Worm (Caenorhabditis elegans): ENCODE results near the gene F57H12.6.

DNA sequence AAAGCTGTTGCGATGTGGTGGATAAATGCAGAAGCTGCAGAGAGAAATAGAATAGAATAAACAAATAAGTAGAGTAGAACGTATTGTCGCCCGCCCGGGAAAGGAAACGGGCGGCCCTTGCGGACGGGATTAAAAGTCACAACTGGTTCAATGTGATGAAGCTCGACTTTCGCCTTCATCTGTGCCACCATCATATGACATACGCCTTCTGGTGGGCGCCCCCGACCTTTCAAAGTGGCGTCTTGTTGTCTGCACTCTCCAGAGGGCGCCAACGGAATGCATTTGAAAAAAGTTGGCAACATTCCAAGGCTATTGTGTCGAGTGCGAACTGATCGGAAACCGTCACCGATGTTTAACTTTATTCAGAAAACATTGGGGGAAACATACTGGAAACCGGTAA, 32.8 kb downstream of the F57H12.6 start:
- TF ChIP-seq skn-1 (tag; optimal IDR thresholded peaks at IDR 0.05), result no peak
- no peak for TF ChIP-seq F10B5.3 (tag; optimal IDR thresholded peaks at IDR 0.05)
- no peak for TF ChIP-seq spr-1 (tag; optimal IDR thresholded peaks at IDR 0.05)
- TF ChIP-seq mes-2 (tag; optimal IDR thresholded peaks at IDR 0.05; ENCODE audit: poor library complexity, severe bottlenecking), result no peak
- no peak for TF ChIP-seq ama-1 (optimal IDR thresholded peaks at IDR 0.05)
- TF ChIP-seq snpc-4 (tag; optimal IDR thresholded peaks at IDR 0.05), result no peak
- TF ChIP-seq nhr-237 (tag; optimal IDR thresholded peaks at IDR 0.05), result no peak
- peak; percentile 28 for TF ChIP-seq mep-1 (tag; optimal IDR thresholded peaks at IDR 0.05)
- no peak for TF ChIP-seq lin-38 (GFP tag; IDR thresholded peaks at IDR 0.05)
